Fruit fly (Drosophila melanogaster) whole organism: ENCODE measurements around the gene CG5938.

Experiments
- CG8478 ChIP-seq: fragments of >200 bp; optimal IDR thresholded peaks from 2 replicates; lab custom pipeline; 2018; ENCODE audit warnings: inconsistent platforms
- Dll ChIP-seq: fragments of >200 bp; optimal IDR thresholded peaks from 2 replicates; lab custom pipeline; 2017
- EcR ChIP-seq, 2 experiments: fragments of >200 bp; optimal IDR thresholded peaks; 2 replicates each; lab custom pipeline; 2017; ENCODE audit warnings: missing biosample characterization in 2 of 2, missing genetic modification characterization in 2 of 2, missing genetic modification reagents in 2 of 2
- pan ChIP-seq: fragments of >200 bp; optimal IDR thresholded peaks from 2 replicates; lab custom pipeline; 2017
- psq ChIP-seq: fragments of >200 bp; optimal IDR thresholded peaks from 2 replicates; lab custom pipeline; 2017

DNA sequence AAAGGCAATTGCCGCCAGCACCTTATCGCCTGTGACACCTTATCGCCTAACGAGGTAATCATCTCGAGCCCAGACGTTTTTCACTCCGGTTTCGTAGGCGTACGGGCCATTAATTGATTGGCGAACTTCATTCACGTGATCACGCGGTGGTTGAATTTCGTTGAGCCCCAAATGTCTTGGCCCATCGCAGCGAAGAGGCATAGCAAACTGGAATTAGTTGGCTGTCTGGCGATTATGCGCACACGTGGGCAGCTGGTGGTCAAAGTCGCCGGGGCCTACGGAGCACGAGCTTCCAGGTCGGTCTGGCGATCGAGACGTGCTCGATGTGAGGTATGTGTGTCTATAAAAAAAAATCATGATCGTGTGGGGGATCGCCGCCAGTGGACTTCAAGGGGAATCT is 18.5 kb downstream of the CG5938 start:
- TF ChIP-seq EcR (GFP tag; optimal IDR thresholded peaks at IDR 0.05; lab: Kevin White, UChicago): no peak
- TF ChIP-seq CG8478: no peak
- TF ChIP-seq psq (lab: Kevin White, UChicago): no peak
- TF ChIP-seq pan (lab: Kevin White, UChicago): no peak
- TF ChIP-seq Dll (lab: Kevin White, UChicago): no peak
